Worm (Caenorhabditis elegans): ENCODE results near the gene F40C5.1.

DNA sequence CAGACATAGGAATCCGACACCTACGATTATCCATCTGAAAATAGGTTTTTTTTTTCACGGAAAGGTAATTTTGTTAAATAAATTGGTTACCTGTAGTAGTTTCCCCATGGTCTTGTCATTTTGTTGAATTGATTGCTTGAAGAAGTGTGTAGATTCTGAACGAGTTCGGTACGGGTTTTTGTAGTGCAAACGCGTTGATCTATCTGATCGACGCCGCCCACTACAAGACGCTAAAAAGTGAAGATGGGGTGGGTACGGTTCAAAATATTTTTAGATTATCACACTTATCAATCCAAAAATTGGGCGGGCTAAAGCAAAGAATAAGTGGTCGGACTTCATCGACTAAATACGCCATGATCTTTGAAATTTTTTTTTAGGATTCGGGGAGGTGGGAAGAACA lies 41.9 kb downstream of the F40C5.1 start, which contains the start of gene T22F3.11:
- no peak for TF ChIP-seq dao-5 (tag; optimal IDR thresholded peaks at IDR 0.05)
- TF ChIP-seq him-1 (tag; optimal IDR thresholded peaks at IDR 0.05) = no peak
